Fruit fly (Drosophila melanogaster): ENCODE measurements around the gene CG31013.

Gene CG31013

dm6 chr3R:30690251-30690650 lies 44.6 kb upstream of the CG31013 start, which contains the start of gene Spn100A (continued):
- TF ChIP-seq Atf6 (GFP tag; IDR thresholded peaks at IDR 0.05) (no peak), chinmo (GFP tag; IDR thresholded peaks at IDR 0.05; ENCODE audit: partially characterized antibody) (no peak), vnd (GFP tag; IDR thresholded peaks at IDR 0.05; ENCODE audit: partially characterized antibody) (no peak), crol (GFP tag; IDR thresholded peaks at IDR 0.05) (peak; percentile 40; the same call in 1 of the 2 replicates), sens (GFP tag) (no peak), D (optimal IDR thresholded peaks at IDR 0.05) (no peak), D (GFP tag; optimal IDR thresholded peaks at IDR 0.05) (no peak), ftz-f1 (GFP tag; optimal IDR thresholded peaks at IDR 0.05) (no peak), abd-A (tag; optimal IDR thresholded peaks at IDR 0.05) (peak; percentile 34), Hr39 (optimal IDR thresholded peaks at IDR 0.05) (no peak), CG11085 (GFP tag; IDR thresholded peaks at IDR 0.05) (no peak), Camta (GFP tag; optimal IDR thresholded peaks at IDR 0.05) (no peak), CG10654 (GFP tag; optimal IDR thresholded peaks at IDR 0.05) (no peak), dati (GFP tag; IDR thresholded peaks at IDR 0.05) (no peak), gsb-n (tag; optimal IDR thresholded peaks at IDR 0.05) (no peak), kay (GFP tag; optimal IDR thresholded peaks at IDR 0.05) (no peak), CG16863 (GFP tag; optimal IDR thresholded peaks at IDR 0.05) (no peak), CG18599 (GFP tag; optimal IDR thresholded peaks at IDR 0.05) (no peak), repo (GFP tag; optimal IDR thresholded peaks at IDR 0.05) (no peak), lilli (GFP tag; optimal IDR thresholded peaks at IDR 0.05) (no peak), lola (GFP tag; optimal IDR thresholded peaks at IDR 0.05) (no peak)

DNA sequence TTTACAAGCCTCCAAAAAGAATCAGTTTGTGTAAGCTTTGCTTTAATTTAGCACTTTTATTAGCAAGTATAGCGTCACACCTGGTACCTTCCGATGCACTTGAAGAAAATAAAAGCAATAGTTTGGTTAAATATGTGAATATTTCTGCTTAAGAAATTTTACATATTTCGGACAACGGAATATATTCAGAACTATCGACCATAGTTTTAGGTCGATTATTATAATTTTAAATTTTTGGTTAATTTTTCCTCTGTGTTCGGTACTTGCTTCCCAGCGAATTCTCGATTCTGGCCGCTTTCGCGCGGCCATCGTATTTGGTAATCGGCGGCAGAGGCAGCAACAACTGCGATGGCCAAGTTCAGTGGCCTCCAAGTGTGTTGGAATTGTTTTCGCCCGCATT lies 44.0 kb upstream of the CG31013 start:
- TF ChIP-seq CG10366 (GFP tag; IDR thresholded peaks at IDR 0.05) (no peak), CG13424 (tag; optimal IDR thresholded peaks at IDR 0.05) (no peak), so (GFP tag; IDR thresholded peaks at IDR 0.05) (no peak), ttk (GFP tag; IDR thresholded peaks at IDR 0.05) (0 out of 2 replicates have a peak, but pooled peaks have one; percentile 11), pfk (GFP tag; optimal IDR thresholded peaks at IDR 0.05) (no peak), CG2889 (GFP tag; IDR thresholded peaks at IDR 0.05) (no peak), CG6689 (GFP tag; IDR thresholded peaks at IDR 0.05) (0 out of 2 replicates have a peak, but pooled peaks have one; percentile 26), CG11560 (tag; IDR thresholded peaks at IDR 0.05) (no peak), lbe (GFP tag; optimal IDR thresholded peaks at IDR 0.05) (peak; percentile 85), lmd (GFP tag; IDR thresholded peaks at IDR 0.05) (0 out of 2 replicates have a peak, but pooled peaks have one; percentile 15), CG7928 (GFP tag; optimal IDR thresholded peaks at IDR 0.05) (no peak), grn (GFP tag; optimal IDR thresholded peaks at IDR 0.05) (no peak), Drgx (GFP tag; IDR thresholded peaks at IDR 0.05) (peak; percentile 85), sim (GFP tag; IDR thresholded peaks at IDR 0.05) (no peak), al (GFP tag; IDR thresholded peaks at IDR 0.05) (no peak), ap (GFP tag; IDR thresholded peaks at IDR 0.05) (0 out of 2 replicates have a peak, but pooled peaks have one; percentile 6), btn (GFP tag; optimal IDR thresholded peaks at IDR 0.05) (no peak), Hsf (GFP tag; optimal IDR thresholded peaks at IDR 0.05) (no peak), Xbp1 (GFP tag; optimal IDR thresholded peaks at IDR 0.05) (no peak), CG18764 (GFP tag; optimal IDR thresholded peaks at IDR 0.05) (no peak), CG11696 (GFP tag; IDR thresholded peaks at IDR 0.05) (no peak), twi (tag; optimal IDR thresholded peaks at IDR 0.05) (no peak), CG6654 (GFP tag; optimal IDR thresholded peaks at IDR 0.05) (no peak), Xrp1 (GFP tag; IDR thresholded peaks at IDR 0.05) (peak; percentile 18; the same call in 1 of the 2 replicates), br (optimal IDR thresholded peaks at IDR 0.05) (no peak), insv (GFP tag; optimal IDR thresholded peaks at IDR 0.05) (no peak), chinmo (GFP tag; IDR thresholded peaks at IDR 0.05; ENCODE audit: partially characterized antibody) (no peak), aop (GFP tag; IDR thresholded peaks at IDR 0.05) (no peak), CG32532 (GFP tag; IDR thresholded peaks at IDR 0.05) (0 out of 2 replicates have a peak, but pooled peaks have one; percentile 8), CG14667 (GFP tag; IDR thresholded peaks at IDR 0.05) (no peak), CG5953 (GFP tag; IDR thresholded peaks at IDR 0.05) (no peak), CG14860 (GFP tag; IDR thresholded peaks at IDR 0.05; ENCODE audit: partially characterized antibody) (no peak), CG2120 (GFP tag; optimal IDR thresholded peaks at IDR 0.05) (no peak), CoRest (tag; optimal IDR thresholded peaks at IDR 0.05) (no peak)

All from whole organism, embryonic.